Worm (Caenorhabditis elegans) whole organism, L1 larva: ENCODE measurements around the gene srd-39.

Experiments
- C34B4.2 ChIP-seq: sonication (generic microtip); optimal IDR thresholded peaks from 2 replicates; lab custom pipeline; 2017; ENCODE audit warnings: mild to moderate bottlenecking, missing genetic modification characterization, missing compliant biosample characterization
- F16B12.6 ChIP-seq: fragments of 150-350 bp; optimal IDR thresholded peaks from 2 replicates; lab custom pipeline; 2014; ENCODE audit warnings: missing biosample characterization, missing genetic modification characterization
- Y116A8C.19 ChIP-seq: sonication (generic microtip); optimal IDR thresholded peaks from 2 replicates; lab custom pipeline; 2016; ENCODE audit warnings: missing compliant biosample characterization, missing genetic modification characterization, borderline replicate concordance
- alr-1 ChIP-seq: fragments of 200-800 bp; sonication (Bioruptor generic); optimal IDR thresholded peaks from 2 replicates; lab custom pipeline; 2018; ENCODE audit warnings: borderline replicate concordance, mild to moderate bottlenecking, missing genetic modification characterization, missing compliant biosample characterization
- ama-1 ChIP-seq: fragments of 150-350 bp; optimal IDR thresholded peaks from 2 replicates; lab custom pipeline; 2014
- blmp-1 ChIP-seq: fragments of 150-350 bp; optimal IDR thresholded peaks from 2 replicates; lab custom pipeline; 2014; ENCODE audit warnings: missing biosample characterization, missing genetic modification characterization
- ceh-63 ChIP-seq: fragments of 200-800 bp; sonication (Bioruptor generic); optimal IDR thresholded peaks from 2 replicates; lab custom pipeline; 2018; ENCODE audit warnings: mild to moderate bottlenecking, missing genetic modification characterization, missing compliant biosample characterization
- ceh-8 ChIP-seq: fragments of 200-800 bp; sonication (Bioruptor generic); optimal IDR thresholded peaks from 2 replicates; lab custom pipeline; 2018; ENCODE audit warnings: mild to moderate bottlenecking, missing genetic modification characterization, moderate library complexity, missing compliant biosample characterization
- ceh-82 ChIP-seq, 3 experiments: fragments of 150-350 bp in 1 of 3; sonication (generic microtip) in 2 of 3; optimal IDR thresholded peaks; 2 replicates each; lab custom pipeline; 2014 to 2017; ENCODE audit warnings: missing biosample characterization in 3 of 3, missing genetic modification characterization in 3 of 3
- ceh-88 ChIP-seq: fragments of 200-800 bp; sonication (Bioruptor generic); IDR thresholded peaks from 2 replicates; pipeline ENCODE4 v1.3.6; 2022; ENCODE audit warnings: missing genetic modification characterization, missing compliant biosample characterization
- ces-1 ChIP-seq: fragments of 150-350 bp; optimal IDR thresholded peaks from 2 replicates; lab custom pipeline; 2014; ENCODE audit warnings: missing biosample characterization, missing genetic modification reagents, missing genetic modification characterization
- dpl-1 ChIP-seq, 3 experiments: fragments of 150-350 bp in 2 of 3; sonication (generic microtip) in 1 of 3; optimal IDR thresholded peaks; 2 replicates each; lab custom pipeline; 2014 to 2017; ENCODE audit warnings: missing biosample characterization in 3 of 3, missing genetic modification characterization in 3 of 3, missing genetic modification reagents in 3 of 3
- dsc-1 ChIP-seq: sonication (generic microtip); optimal IDR thresholded peaks from 2 replicates; lab custom pipeline; 2016; ENCODE audit warnings: mild to moderate bottlenecking, missing genetic modification characterization, missing compliant biosample characterization
- efl-1 ChIP-seq, 4 experiments: fragments of 150-350 bp; optimal IDR thresholded peaks in 3 of 4; peaks in 1 of 4; 1 replicate in 1 of 4; 2 replicates in 3 of 4; lab custom pipeline; 2014; ENCODE audit warnings: missing biosample characterization in 2 of 4, missing genetic modification characterization in 2 of 4, missing genetic modification reagents in 2 of 4
- efl-3 ChIP-seq: fragments of 200-800 bp; sonication (Bioruptor generic); optimal IDR thresholded peaks from 2 replicates; lab custom pipeline; 2018; ENCODE audit warnings: mild to moderate bottlenecking, missing genetic modification characterization, missing compliant biosample characterization
- egl-27 ChIP-seq, 2 experiments: fragments of 150-350 bp in 1 of 2; sonication (generic microtip); optimal IDR thresholded peaks; 3 replicates each; lab custom pipeline; 2017 to 2018; ENCODE audit warnings: missing biosample characterization in 2 of 2, missing genetic modification characterization in 2 of 2, missing genetic modification reagents in 2 of 2
- elt-2 ChIP-seq: sonication (generic microtip); optimal IDR thresholded peaks from 2 replicates; lab custom pipeline; 2016; ENCODE audit warnings: missing genetic modification characterization, mild to moderate bottlenecking, inconsistent platforms, missing compliant biosample characterization, missing genetic modification reagents
- ets-5 ChIP-seq: fragments of 200-800 bp; sonication (Bioruptor generic); IDR thresholded peaks from 2 replicates; pipeline ENCODE4 v1.3.6; 2022; ENCODE audit warnings: missing genetic modification characterization, missing compliant biosample characterization
- fkh-4 ChIP-seq: sonication (generic microtip); optimal IDR thresholded peaks from 2 replicates; lab custom pipeline; 2016; ENCODE audit warnings: missing compliant biosample characterization, missing genetic modification characterization, borderline replicate concordance
- fos-1 ChIP-seq: fragments of 150-350 bp; optimal IDR thresholded peaks from 2 replicates; lab custom pipeline; 2014; ENCODE audit warnings: missing biosample characterization, missing genetic modification characterization
- irx-1 ChIP-seq: sonication (generic microtip); optimal IDR thresholded peaks from 2 replicates; lab custom pipeline; 2016; ENCODE audit warnings: missing genetic modification characterization, missing compliant biosample characterization
- lin-15B ChIP-seq: fragments of 150-350 bp; sonication (generic microtip); optimal IDR thresholded peaks from 3 replicates; lab custom pipeline; 2014; ENCODE audit warnings: missing biosample characterization, missing genetic modification characterization
- lin-39 ChIP-seq: fragments of 150-350 bp; optimal IDR thresholded peaks from 2 replicates; lab custom pipeline; 2014; ENCODE audit warnings: missing biosample characterization, missing genetic modification reagents, missing genetic modification characterization
- lir-3 ChIP-seq: sonication (generic microtip); optimal IDR thresholded peaks from 2 replicates; lab custom pipeline; 2016; ENCODE audit warnings: mild to moderate bottlenecking, missing genetic modification characterization, moderate library complexity, missing compliant biosample characterization; ENCODE audit not compliant: poor library complexity
- lsy-2 ChIP-seq, 2 experiments: fragments of 150-350 bp; optimal IDR thresholded peaks; 2 replicates each; lab custom pipeline; 2014; ENCODE audit warnings: missing biosample characterization in 2 of 2, missing genetic modification characterization in 2 of 2
- mab-9 ChIP-seq: fragments of 200-800 bp; sonication (Bioruptor generic); IDR thresholded peaks from 2 replicates; pipeline ENCODE4 v1.3.6; 2022; ENCODE audit warnings: missing genetic modification reagents, missing genetic modification characterization, missing compliant biosample characterization
- mdl-1 ChIP-seq, 2 experiments: fragments of 150-350 bp; optimal IDR thresholded peaks; 2 replicates each; lab custom pipeline; 2014 to 2017; ENCODE audit warnings: missing biosample characterization in 2 of 2, missing genetic modification characterization in 2 of 2, inconsistent platforms in 1 of 2
- mef-2 ChIP-seq: fragments of 150-350 bp; optimal IDR thresholded peaks from 2 replicates; lab custom pipeline; 2014; ENCODE audit warnings: missing biosample characterization, missing genetic modification characterization
- mep-1 ChIP-seq: fragments of 150-350 bp; optimal IDR thresholded peaks from 2 replicates; lab custom pipeline; 2014; ENCODE audit warnings: missing biosample characterization, missing genetic modification characterization
- nhr-47 ChIP-seq: sonication (generic microtip); optimal IDR thresholded peaks from 2 replicates; lab custom pipeline; 2016; ENCODE audit warnings: mild to moderate bottlenecking, missing genetic modification characterization, moderate library complexity, missing compliant biosample characterization
- nhr-71 ChIP-seq: sonication (generic microtip); optimal IDR thresholded peaks from 2 replicates; lab custom pipeline; 2016; ENCODE audit warnings: mild to moderate bottlenecking, missing genetic modification characterization, moderate library complexity, missing compliant biosample characterization
- nhr-76 ChIP-seq: sonication (generic microtip); optimal IDR thresholded peaks from 2 replicates; lab custom pipeline; 2017; ENCODE audit warnings: missing biosample characterization, missing genetic modification characterization
- nhr-77 ChIP-seq: fragments of 150-350 bp; optimal IDR thresholded peaks from 2 replicates; lab custom pipeline; 2014; ENCODE audit warnings: missing biosample characterization, missing genetic modification characterization
- nhr-84 ChIP-seq: sonication (generic microtip); optimal IDR thresholded peaks from 2 replicates; lab custom pipeline; 2017; ENCODE audit warnings: missing biosample characterization, missing genetic modification characterization
- nhr-90 ChIP-seq: sonication (generic microtip); optimal IDR thresholded peaks from 2 replicates; lab custom pipeline; 2016; ENCODE audit warnings: mild to moderate bottlenecking, missing genetic modification characterization, missing compliant biosample characterization; ENCODE audit not compliant: poor library complexity
- pag-3 ChIP-seq: sonication (generic microtip); optimal IDR thresholded peaks from 2 replicates; lab custom pipeline; 2017; ENCODE audit warnings: missing genetic modification characterization, mild to moderate bottlenecking, missing compliant biosample characterization, antibody characterized with exemption, borderline replicate concordance; ENCODE audit not compliant: insufficient read depth
- pax-3 ChIP-seq: fragments of 200-800 bp; sonication (Bioruptor generic); optimal IDR thresholded peaks from 2 replicates; lab custom pipeline; 2018; ENCODE audit warnings: mild to moderate bottlenecking, missing genetic modification characterization, moderate library complexity, missing compliant biosample characterization
- pqm-1 ChIP-seq: sonication (generic microtip); optimal IDR thresholded peaks from 3 replicates; lab custom pipeline; 2017; ENCODE audit warnings: missing biosample characterization, missing genetic modification characterization
- rnt-1 ChIP-seq: sonication (generic microtip); optimal IDR thresholded peaks from 2 replicates; lab custom pipeline; 2016; ENCODE audit warnings: mild to moderate bottlenecking, missing genetic modification characterization, moderate library complexity, missing compliant biosample characterization
- sup-37 ChIP-seq: fragments of 200-800 bp; sonication (Bioruptor generic); optimal IDR thresholded peaks from 2 replicates; lab custom pipeline; 2018; ENCODE audit warnings: mild to moderate bottlenecking, missing genetic modification characterization, missing compliant biosample characterization
- swsn-7 ChIP-seq: sonication (generic microtip); optimal IDR thresholded peaks from 2 replicates; lab custom pipeline; 2016; ENCODE audit warnings: missing genetic modification characterization, missing compliant biosample characterization
- tbx-2 ChIP-seq: sonication (generic microtip); optimal IDR thresholded peaks from 2 replicates; lab custom pipeline; 2016; ENCODE audit warnings: missing genetic modification characterization, missing compliant biosample characterization
- unc-130 ChIP-seq: fragments of 150-350 bp; optimal IDR thresholded peaks from 2 replicates; lab custom pipeline; 2017; ENCODE audit warnings: missing biosample characterization, missing genetic modification characterization, inconsistent platforms
- unc-86 ChIP-seq: sonication (generic microtip); optimal IDR thresholded peaks from 2 replicates; lab custom pipeline; 2016; ENCODE audit warnings: missing genetic modification characterization, missing compliant biosample characterization
- zag-1 ChIP-seq: fragments of 150-350 bp; optimal IDR thresholded peaks from 2 replicates; lab custom pipeline; 2014; ENCODE audit warnings: missing biosample characterization, missing genetic modification characterization
- zip-4 ChIP-seq: fragments of 200-800 bp; sonication (Bioruptor generic); optimal IDR thresholded peaks from 2 replicates; lab custom pipeline; 2018; ENCODE audit warnings: mild to moderate bottlenecking, missing genetic modification characterization, moderate library complexity, missing compliant biosample characterization
- ztf-11 ChIP-seq, 2 experiments: sonication (generic microtip); optimal IDR thresholded peaks; 2 replicates each; lab custom pipeline; 2016 to 2017; ENCODE audit warnings: missing genetic modification characterization in 2 of 2, missing biosample characterization in 1 of 2, missing compliant biosample characterization in 1 of 2

The srd-39 gene

ce11 chrX:13300503-13300902 is at the start of gene srd-39:
Gene srd-39 (minus strand): TSS chrX:13300603.
- TF ChIP-seq egl-27 (tag; optimal IDR thresholded peaks at IDR 0.05; lab: Kevin White, UChicago) (no peak), alr-1 (tag; lab: Kevin White, UChicago) (no peak), nhr-47 (no peak), lin-39 (tag; lab: Kevin White, UChicago) (no peak), efl-1 (optimal IDR thresholded peaks at IDR 0.05; lab: Kevin White, UChicago) (no peak), efl-1 (GFP tag; optimal IDR thresholded peaks at IDR 0.05 in 1 of 2; lab: Kevin White, UChicago) (peak in 1 of 2 experiments; percentile 74), zip-4 (no peak)

- TF ChIP-seq ceh-8 (GFP tag; lab: Kevin White, UChicago) (no peak), ces-1 (GFP tag; lab: Kevin White, UChicago) (no peak), fos-1 (tag; lab: Kevin White, UChicago) (no peak), lin-15B (tag; lab: Kevin White, UChicago) (no peak), dpl-1 (GFP tag; optimal IDR thresholded peaks at IDR 0.05; lab: Kevin White, UChicago) (no peak), fkh-4 (no peak), nhr-71 (tag; lab: Kevin White, UChicago) (peak; percentile 77), ets-5 (GFP tag; lab: Robert Waterston, UW) (no peak), pag-3 (tag; lab: Kevin White, UChicago) (no peak), nhr-76 (tag; lab: Kevin White, UChicago) (no peak), tbx-2 (tag; lab: Kevin White, UChicago) (peak; percentile 56), F16B12.6 (tag; lab: Kevin White, UChicago) (no peak), nhr-84 (tag; lab: Kevin White, UChicago) (no peak), elt-2 (peak; percentile 31), lin-39 (tag; lab: Kevin White, UChicago) (no peak), ama-1 (peak; percentile 85), lsy-2 (tag; optimal IDR thresholded peaks at IDR 0.05; lab: Kevin White, UChicago) (peak; percentile 39 to 43), sup-37 (GFP tag; lab: Kevin White, UChicago) (peak; percentile 8), efl-1 (optimal IDR thresholded peaks at IDR 0.05; lab: Kevin White, UChicago) (no peak), efl-1 (GFP tag; optimal IDR thresholded peaks at IDR 0.05 in 1 of 2; lab: Kevin White, UChicago) (peak in 1 of 2 experiments; percentile 67), zag-1 (no peak), swsn-7 (peak; percentile 7), pax-3 (tag; lab: Kevin White, UChicago) (peak; percentile 11), lir-3 (tag; lab: Kevin White, UChicago) (no peak), rnt-1 (peak; percentile 41), ceh-88 (no peak), unc-86 (tag; lab: Kevin White, UChicago) (no peak), nhr-77 (tag; lab: Kevin White, UChicago) (no peak), irx-1 (tag; lab: Kevin White, UChicago) (no peak), ceh-63 (no peak), blmp-1 (tag; lab: Kevin White, UChicago) (no peak), mdl-1 (tag; optimal IDR thresholded peaks at IDR 0.05; lab: Kevin White, UChicago) (no peak), efl-3 (GFP tag; lab: Kevin White, UChicago) (no peak), mep-1 (no peak), ceh-82 (tag; optimal IDR thresholded peaks at IDR 0.05; lab: Kevin White, UChicago) (no peak), nhr-90 (tag; lab: Kevin White, UChicago) (peak; percentile 78), C34B4.2 (tag; lab: Kevin White, UChicago) (no peak), Y116A8C.19 (tag; lab: Kevin White, UChicago) (no peak), pqm-1 (tag; lab: Kevin White, UChicago) (no peak), dsc-1 (tag; lab: Kevin White, UChicago) (no peak), unc-130 (no peak), mab-9 (no peak), ztf-11 (tag; optimal IDR thresholded peaks at IDR 0.05; lab: Kevin White, UChicago) (peak in 1 of 2 experiments; percentile 6), mef-2 (no peak)
These were observed 49.1 kb upstream of the srd-39 start for ce11 chrX:13349230-13350122.
